Fruit fly (Drosophila melanogaster) whole organism, embryonic: ENCODE data around the gene TkR86C.

ENCODE experiments used
- CG2199 ChIP-seq: fragments of 200-800 bp; sonication (Bioruptor generic); IDR thresholded peaks from 3 replicates; pipeline ENCODE4 v1.3.6; 2022; ENCODE audit warnings: missing biosample characterization, missing genetic modification characterization
- Hr78 ChIP-seq, 2 experiments: fragments of 200-800 bp in 1 of 2; fragments of >200 bp in 1 of 2; sonication (Bioruptor generic) in 1 of 2; optimal IDR thresholded peaks; 2 replicates each; lab custom pipeline; 2017 to 2019; ENCODE audit warnings: missing biosample characterization in 2 of 2, missing genetic modification characterization in 2 of 2, mild to moderate bottlenecking in 1 of 2, moderate library complexity in 1 of 2
- pan ChIP-seq, 4 experiments: fragments of >200 bp in 3 of 4; fragments of 200-800 bp in 1 of 4; sonication (Bioruptor generic) in 1 of 4; optimal IDR thresholded peaks in 3 of 4; IDR thresholded peaks in 1 of 4; 2 replicates each; pipeline versions ENCODE4 v1.3.6 to Lab custom; 2017 to 2022; ENCODE audit warnings: missing biosample characterization in 2 of 4, missing genetic modification characterization in 2 of 4, mixed read lengths in 1 of 4
- peb ChIP-seq: fragments of 200-800 bp; sonication (Bioruptor generic); IDR thresholded peaks from 2 replicates; pipeline ENCODE4 v1.3.6; 2022; ENCODE audit warnings: missing biosample characterization, missing genetic modification characterization

DNA sequence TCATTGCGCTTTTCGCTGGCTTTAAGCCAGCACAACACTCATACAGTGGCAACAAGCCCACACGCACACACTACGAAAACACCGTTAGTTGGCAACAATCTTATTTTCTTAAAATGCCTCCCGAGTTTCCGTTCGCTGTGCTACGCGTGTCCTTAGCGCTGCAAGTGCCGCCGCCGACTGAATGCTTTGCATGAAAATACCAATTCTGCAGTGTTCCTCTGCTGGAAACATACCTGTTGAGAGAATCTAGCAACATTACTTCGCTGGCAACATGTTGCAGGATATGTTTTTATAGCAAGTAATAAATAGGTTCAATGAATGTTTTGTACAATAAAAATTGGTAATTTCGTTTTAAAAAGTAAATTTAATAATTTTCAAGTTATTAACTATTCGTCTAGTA, at the start of gene TkR86C:
- TF ChIP-seq peb (GFP tag; lab: Robert Waterston, UW), result no peak
- no peak for TF ChIP-seq CG2199
- no peak for TF ChIP-seq Hr78 (GFP tag; optimal IDR thresholded peaks at IDR 0.05; lab: Kevin White, UChicago)
- TF ChIP-seq pan (optimal IDR thresholded peaks at IDR 0.05; lab: Kevin White, UChicago), result no peak
- TF ChIP-seq pan (GFP tag; optimal IDR thresholded peaks at IDR 0.05 in 1 of 2, IDR thresholded peaks at IDR 0.05 in 1 of 2), result no peak
